Worm (Caenorhabditis elegans): ENCODE measurements around the gene ceh-87.

DNA sequence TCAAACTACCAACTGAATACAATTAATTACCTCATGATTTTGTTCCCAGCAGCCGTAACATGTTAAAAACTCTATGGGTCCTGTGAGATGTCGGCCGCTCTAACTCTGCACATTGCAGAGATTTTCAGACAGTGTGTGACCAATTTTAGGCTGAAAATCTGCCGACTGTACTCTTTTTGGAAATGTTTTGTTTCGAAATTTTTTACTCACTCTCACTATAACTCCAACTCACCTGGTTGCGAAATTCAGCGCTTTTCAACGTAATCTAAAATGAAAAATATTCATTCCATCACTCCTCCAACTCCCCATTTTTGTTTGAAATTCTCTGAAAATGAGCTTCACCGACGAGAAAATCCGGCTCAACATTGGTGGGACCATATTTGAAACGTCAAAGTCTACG, 34.6 kb downstream of the ceh-87 start, which contains the start of the genes F22E5.13 and F22E5.6:
- TF ChIP-seq hnd-1 (tag; optimal IDR thresholded peaks at IDR 0.05) (no peak), pes-1 (GFP tag; IDR thresholded peaks at IDR 0.05) (no peak), F13C5.2 (tag; optimal IDR thresholded peaks at IDR 0.05) (no peak), ets-7 (tag; optimal IDR thresholded peaks at IDR 0.05) (no peak), tbx-11 (GFP tag; IDR thresholded peaks at IDR 0.05) (no peak), ama-1 (optimal IDR thresholded peaks at IDR 0.05) (no peak), flt-1 (GFP tag; IDR thresholded peaks at IDR 0.05) (no peak), hmbx-1 (tag; optimal IDR thresholded peaks at IDR 0.05) (no peak), sea-1 (GFP tag; conservative IDR thresholded peaks at IDR 0.05) (no peak)
